Fruit fly (Drosophila melanogaster): ENCODE measurements around the gene Hus1-like.

Hus1-like gene

dm6 chr3R:4821098-4821605, 9.3 kb upstream of the Hus1-like start, which contains the start of gene CG14657 (continued):
- TF ChIP-seq phol (tag; optimal IDR thresholded peaks at IDR 0.05) (peak; percentile 93), CG30403 (GFP tag; optimal IDR thresholded peaks at IDR 0.05) (no peak), amos (GFP tag; IDR thresholded peaks at IDR 0.05; ENCODE audit: partially characterized antibody) (peak; percentile 91), Scr (GFP tag; IDR thresholded peaks at IDR 0.05; ENCODE audit: partially characterized antibody) (peak; percentile 93), CG3995 (GFP tag; optimal IDR thresholded peaks at IDR 0.05) (peak; percentile 52), danr (GFP tag; IDR thresholded peaks at IDR 0.05) (no peak), CG17829 (tag; optimal IDR thresholded peaks at IDR 0.05) (peak; percentile 47), esg (GFP tag; conservative IDR thresholded peaks at IDR 0.05) (no peak), CG9876 (GFP tag; optimal IDR thresholded peaks at IDR 0.05) (no peak), BEAF-32 (GFP tag; optimal IDR thresholded peaks at IDR 0.05) (peak; percentile 92), bbx (GFP tag; IDR thresholded peaks at IDR 0.05; ENCODE audit: partially characterized antibody) (peak; percentile 96), CG4730 (GFP tag; IDR thresholded peaks at IDR 0.05) (no peak), NC2α (GFP tag; optimal IDR thresholded peaks at IDR 0.05) (no peak), CG42726 (GFP tag; IDR thresholded peaks at IDR 0.05; ENCODE audit: partially characterized antibody) (peak; percentile 56), CG3838 (GFP tag; optimal IDR thresholded peaks at IDR 0.05) (no peak), D (optimal IDR thresholded peaks at IDR 0.05) (peak; percentile 76), D (GFP tag; optimal IDR thresholded peaks at IDR 0.05) (no peak), CG8478 (optimal IDR thresholded peaks at IDR 0.05) (peak; percentile 93), Poxn (GFP tag; IDR thresholded peaks at IDR 0.05) (no peak), ci (GFP tag; IDR thresholded peaks at IDR 0.05) (no peak), CG10267 (tag; optimal IDR thresholded peaks at IDR 0.05) (peak; percentile 43), HmgD (GFP tag; optimal IDR thresholded peaks at IDR 0.05) (peak; percentile 59), CG33213 (GFP tag; optimal IDR thresholded peaks at IDR 0.05) (peak; percentile 79), prd (optimal IDR thresholded peaks at IDR 0.05) (no peak), prd (GFP tag; IDR thresholded peaks at IDR 0.05) (no peak), Bdp1 (GFP tag; optimal IDR thresholded peaks at IDR 0.05) (no peak), Lpt (GFP tag; optimal IDR thresholded peaks at IDR 0.05) (no peak), run (tag; optimal IDR thresholded peaks at IDR 0.05) (peak; percentile 17), fd96Cb (tag; optimal IDR thresholded peaks at IDR 0.05) (no peak), CG12155 (GFP tag; optimal IDR thresholded peaks at IDR 0.05) (peak; percentile 97), lmd (GFP tag; IDR thresholded peaks at IDR 0.05) (no peak), CG30020 (tag; optimal IDR thresholded peaks at IDR 0.05) (peak; percentile 50), Opbp (GFP tag; IDR thresholded peaks at IDR 0.05; ENCODE audit: partially characterized antibody) (peak; percentile 93), HLH54F (GFP tag; optimal IDR thresholded peaks at IDR 0.05) (peak; percentile 9), ato (GFP tag; IDR thresholded peaks at IDR 0.05; ENCODE audit: partially characterized antibody) (peak; percentile 93), vnd (GFP tag; IDR thresholded peaks at IDR 0.05; ENCODE audit: partially characterized antibody) (peak; percentile 91), unc-4 (GFP tag; IDR thresholded peaks at IDR 0.05; ENCODE audit: partially characterized antibody) (peak; percentile 97), CG7987 (GFP tag; optimal IDR thresholded peaks at IDR 0.05) (peak; percentile 29), bab2 (GFP tag; optimal IDR thresholded peaks at IDR 0.05) (no peak), Pdp1 (GFP tag; optimal IDR thresholded peaks at IDR 0.05) (peak in 1 of 2 experiments; percentile 50), ase (GFP tag; IDR thresholded peaks at IDR 0.05) (no peak), CG15514 (GFP tag; optimal IDR thresholded peaks at IDR 0.05) (peak; percentile 27), kah (GFP tag; optimal IDR thresholded peaks at IDR 0.05) (no peak), salm (tag; optimal IDR thresholded peaks at IDR 0.05) (peak; percentile 3), CG12104 (GFP tag; optimal IDR thresholded peaks at IDR 0.05) (no peak), CG1603 (tag; optimal IDR thresholded peaks at IDR 0.05) (peak; percentile 38), bsh (GFP tag; optimal IDR thresholded peaks at IDR 0.05) (peak in 1 of 2 experiments; percentile 7), zfh2 (GFP tag; optimal IDR thresholded peaks at IDR 0.05) (no peak), CG13424 (tag; optimal IDR thresholded peaks at IDR 0.05) (peak; percentile 2), CG34224 (GFP tag; IDR thresholded peaks at IDR 0.05; ENCODE audit: partially characterized antibody) (peak; percentile 94)
